Worm (Caenorhabditis elegans): Measurements from ENCODE around the gene twk-16.

Gene twk-16

DNA sequence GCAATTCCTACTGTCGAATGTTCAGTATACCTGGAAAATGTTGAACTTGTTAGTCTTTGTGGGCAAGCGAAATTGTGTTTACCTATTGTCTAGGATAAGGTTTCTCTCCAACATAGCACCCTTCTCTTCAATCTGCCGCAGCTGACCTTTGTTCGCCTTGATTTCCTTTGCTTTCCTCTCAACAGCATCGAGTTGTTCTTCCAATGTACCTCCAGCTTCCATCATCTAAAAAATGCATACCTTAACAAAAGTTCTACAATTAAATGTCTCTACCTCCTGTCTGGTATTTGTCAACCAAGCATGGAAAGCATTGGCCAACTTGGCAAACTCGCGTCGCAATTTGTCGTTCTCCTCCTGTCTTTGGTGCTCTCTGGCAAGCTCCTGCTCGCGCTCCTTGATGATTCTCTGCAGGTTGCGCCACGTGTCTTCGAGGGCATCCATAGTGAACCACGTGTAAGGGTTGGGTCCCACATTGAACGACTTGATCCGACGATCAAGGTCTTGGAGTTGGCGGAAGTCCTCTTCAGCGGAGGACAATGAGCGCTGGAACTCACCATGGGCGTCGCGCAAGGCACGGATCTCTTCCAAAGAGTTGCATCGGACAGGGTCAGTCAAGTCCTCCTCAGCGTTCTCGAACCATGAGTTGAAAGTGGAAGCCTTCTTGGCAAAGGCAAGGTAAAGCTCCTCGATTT is 37.8 kb downstream of the twk-16 start:
- TF ChIP-seq dao-5 (tag; optimal IDR thresholded peaks at IDR 0.05) (no peak), him-1 (tag; optimal IDR thresholded peaks at IDR 0.05) (no peak), W03F9.2 (tag; optimal IDR thresholded peaks at IDR 0.05) (no peak)

DNA sequence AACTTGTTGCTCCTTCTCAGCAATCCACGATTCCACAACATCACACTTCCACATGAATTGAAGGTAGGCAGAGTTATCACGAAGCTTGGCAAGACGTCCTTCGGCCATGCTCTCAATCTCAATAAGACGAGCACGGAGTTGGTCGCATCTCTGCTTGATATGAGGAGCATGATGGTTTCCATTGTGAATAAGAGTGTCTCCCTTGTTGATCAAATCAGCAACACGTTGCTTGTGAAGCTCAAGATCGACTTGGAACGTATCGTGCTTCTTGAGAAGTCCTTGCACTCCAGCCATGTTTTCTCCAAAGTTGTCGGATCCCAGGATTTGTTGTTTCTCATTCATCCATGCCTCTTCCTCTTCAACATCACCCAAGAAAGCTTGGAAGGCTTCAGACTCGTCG is 38.7 kb downstream of the twk-16 start:
- TF ChIP-seq him-1 (tag; optimal IDR thresholded peaks at IDR 0.05) = no peak
- TF ChIP-seq W03F9.2 (tag; optimal IDR thresholded peaks at IDR 0.05) = no peak

ce11 chrX:3126233-3126632 is 45.3 kb downstream of the twk-16 start:
- peak; percentile 77 for TF ChIP-seq him-1 (tag; optimal IDR thresholded peaks at IDR 0.05)
- TF ChIP-seq dao-5 (tag; optimal IDR thresholded peaks at IDR 0.05) = no peak

DNA sequence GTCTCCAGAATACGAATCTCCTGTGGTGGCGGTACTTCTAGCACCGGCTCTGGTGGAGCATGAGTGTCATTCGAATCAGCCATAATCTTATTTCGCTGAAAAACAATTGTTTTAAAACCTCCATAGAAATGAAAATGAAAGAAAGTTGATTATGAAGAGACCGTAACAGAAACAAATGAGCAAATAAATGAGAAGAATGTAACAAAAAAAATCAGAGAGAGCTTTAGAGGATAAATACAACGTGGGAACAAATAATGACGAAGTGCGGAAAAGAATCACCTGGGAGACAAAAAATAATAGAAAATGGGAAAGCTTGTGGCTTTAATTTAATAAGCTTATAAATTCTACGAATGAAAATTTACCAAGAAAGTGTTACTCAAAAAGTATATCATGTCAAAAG is 46.1 kb downstream of the twk-16 start, which contains the start of gene spc-1:
Gene spc-1 (minus strand): TSS at position 101 of the 400 bp plus-strand sequence.
- TF ChIP-seq W03F9.2 (tag; optimal IDR thresholded peaks at IDR 0.05) = no peak
- TF ChIP-seq dao-5 (tag; optimal IDR thresholded peaks at IDR 0.05) = no peak
- no peak for TF ChIP-seq him-1 (tag; optimal IDR thresholded peaks at IDR 0.05)

DNA sequence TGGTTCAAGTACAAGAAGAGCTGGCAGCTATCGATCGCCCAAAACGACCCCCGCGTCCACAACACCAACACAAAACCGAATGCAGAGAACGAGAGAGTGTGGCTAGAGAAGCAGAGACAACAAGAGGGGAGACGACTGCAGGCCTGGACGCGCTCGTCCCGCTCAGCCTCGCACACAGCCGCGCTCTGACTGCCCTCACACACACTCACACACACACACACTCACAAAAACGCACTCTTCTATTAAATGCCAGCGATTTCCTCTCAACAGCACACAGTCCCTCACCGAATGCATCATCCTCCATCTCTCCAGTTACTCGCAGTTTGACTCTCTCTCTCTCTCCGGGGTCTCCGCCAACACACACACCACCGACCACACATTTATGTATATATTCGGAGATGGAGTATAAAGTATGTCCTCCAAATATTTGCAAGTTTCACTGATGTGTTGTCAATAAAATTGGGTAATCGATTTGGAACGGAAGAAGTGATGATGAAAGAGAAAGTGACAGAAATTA is 46.8 kb downstream of the twk-16 start:
- TF ChIP-seq him-1 (tag; optimal IDR thresholded peaks at IDR 0.05) (peak; percentile 94), dao-5 (tag; optimal IDR thresholded peaks at IDR 0.05) (no peak), W03F9.2 (tag; optimal IDR thresholded peaks at IDR 0.05) (peak; percentile 75)

All from whole organism, L4/young adult.